Worm (Caenorhabditis elegans): ENCODE data around the gene unc-30.

The unc-30 gene

ce11 chrIV:13082106-13082505, 36.7 kb upstream of the unc-30 start:
- peak; percentile 19 for TF ChIP-seq ceh-27 (GFP tag; optimal IDR thresholded peaks at IDR 0.05)
- TF ChIP-seq fkh-3 (tag; optimal IDR thresholded peaks at IDR 0.05) = no peak
- TF ChIP-seq egl-18 (GFP tag; IDR thresholded peaks at IDR 0.05) = no peak
- no peak for TF ChIP-seq snpc-3.4 (tag; optimal IDR thresholded peaks at IDR 0.05)
- no peak for TF ChIP-seq tbx-9 (tag; optimal IDR thresholded peaks at IDR 0.05; ENCODE audit: borderline replicate concordance)
- no peak for TF ChIP-seq ceh-91 (GFP tag; IDR thresholded peaks at IDR 0.05)
- TF ChIP-seq ekl-4 (GFP tag; IDR thresholded peaks at IDR 0.05) = no peak
- TF ChIP-seq sdz-38 (tag; optimal IDR thresholded peaks at IDR 0.05) = no peak
- TF ChIP-seq madf-3 (GFP tag; IDR thresholded peaks at IDR 0.05) = no peak
- TF ChIP-seq zim-3 (tag; optimal IDR thresholded peaks at IDR 0.05) = no peak
- no peak for TF ChIP-seq dpff-1 (tag; optimal IDR thresholded peaks at IDR 0.05)
- TF ChIP-seq ztf-25 (GFP tag; IDR thresholded peaks at IDR 0.05) = no peak
- TF ChIP-seq F49E8.2 (tag; optimal IDR thresholded peaks at IDR 0.05; ENCODE audit: insufficient read depth) = no peak
- TF ChIP-seq nhr-80 (tag; optimal IDR thresholded peaks at IDR 0.05) = no peak
- TF ChIP-seq F52B5.7 (tag; optimal IDR thresholded peaks at IDR 0.05) = no peak
- no peak for TF ChIP-seq ceh-58 (GFP tag; IDR thresholded peaks at IDR 0.05)
- no peak for TF ChIP-seq F23B12.7 (tag; optimal IDR thresholded peaks at IDR 0.05; ENCODE audit: insufficient read depth)
- TF ChIP-seq F22D6.2 (tag; optimal IDR thresholded peaks at IDR 0.05) = no peak
- TF ChIP-seq mel-28 (tag; optimal IDR thresholded peaks at IDR 0.05; ENCODE audit: borderline replicate concordance) = no peak
- TF ChIP-seq T26A5.8 (tag; optimal IDR thresholded peaks at IDR 0.05) = no peak
- no peak for TF ChIP-seq ZK185.1 (tag; optimal IDR thresholded peaks at IDR 0.05; ENCODE audit: poor library complexity, severe bottlenecking)
- peak; percentile 27 for TF ChIP-seq ztf-26 (tag; optimal IDR thresholded peaks at IDR 0.05)
- TF ChIP-seq lsl-1 (GFP tag; optimal IDR thresholded peaks at IDR 0.05) = no peak
- peak; percentile 28; the same call in 1 of the 2 replicates for TF ChIP-seq mcd-1 (GFP tag; IDR thresholded peaks at IDR 0.05)
- no peak for TF ChIP-seq hlh-26 (GFP tag; conservative IDR thresholded peaks at IDR 0.05)
- no peak for TF ChIP-seq bed-1 (GFP tag; IDR thresholded peaks at IDR 0.05)
- TF ChIP-seq xnd-1 (tag; optimal IDR thresholded peaks at IDR 0.05) = no peak
- no peak for TF ChIP-seq mes-4 (tag; optimal IDR thresholded peaks at IDR 0.05)
- no peak for TF ChIP-seq F57C9.4 (tag; optimal IDR thresholded peaks at IDR 0.05)
- no peak for TF ChIP-seq T07F8.4 (tag; optimal IDR thresholded peaks at IDR 0.05)
- TF ChIP-seq ama-1 (optimal IDR thresholded peaks at IDR 0.05) = peak; percentile 81
- TF ChIP-seq ama-1 (GFP tag; optimal IDR thresholded peaks at IDR 0.05) = no peak
- TF ChIP-seq rpc-1 (optimal IDR thresholded peaks at IDR 0.05) = no peak
- TF ChIP-seq rpc-1 (tag; optimal IDR thresholded peaks at IDR 0.05) = no peak
- no peak for TF ChIP-seq nhr-90 (tag; optimal IDR thresholded peaks at IDR 0.05)
- no peak for TF ChIP-seq bed-2 (GFP tag; IDR thresholded peaks at IDR 0.05)
- TF ChIP-seq K11D2.4 (GFP tag; IDR thresholded peaks at IDR 0.05) = 0 out of 2 replicates have a peak, but pooled peaks have one; percentile 56
- peak; percentile 60; the same call in 1 of the 2 replicates for TF ChIP-seq lin-26 (GFP tag; IDR thresholded peaks at IDR 0.05)

- TF ChIP-seq Y53G8AR.9 (GFP tag; conservative IDR thresholded peaks at IDR 0.05) = peak; percentile 28; the same call in 1 of the 2 replicates
- peak; percentile 22; the same call in 1 of the 2 replicates for TF ChIP-seq lin-26 (GFP tag; IDR thresholded peaks at IDR 0.05)
- no peak for TF ChIP-seq efl-1 (GFP tag; optimal IDR thresholded peaks at IDR 0.05)
- 0 out of 2 replicates have a peak, but pooled peaks have one; percentile 3 for TF ChIP-seq madf-3 (GFP tag; IDR thresholded peaks at IDR 0.05)
- no peak for TF ChIP-seq K11D2.4 (GFP tag; IDR thresholded peaks at IDR 0.05)
- no peak for TF ChIP-seq atf-7 (tag; optimal IDR thresholded peaks at IDR 0.05)
- no peak for TF ChIP-seq F22D6.2 (tag; optimal IDR thresholded peaks at IDR 0.05)
- TF ChIP-seq ZK185.1 (tag; optimal IDR thresholded peaks at IDR 0.05; ENCODE audit: poor library complexity, severe bottlenecking) = peak; percentile 20
- peak in 1 of 3 experiments; percentile 50 for TF ChIP-seq lin-35 (GFP tag; optimal IDR thresholded peaks at IDR 0.05)
- TF ChIP-seq him-1 (tag; optimal IDR thresholded peaks at IDR 0.05) = no peak
- TF ChIP-seq somi-1 (GFP tag; optimal IDR thresholded peaks at IDR 0.05) = peak; percentile 59
- peak; percentile 59 for TF ChIP-seq chd-7 (tag; optimal IDR thresholded peaks at IDR 0.05)
- TF ChIP-seq cebp-2 (GFP tag; IDR thresholded peaks at IDR 0.05) = peak; percentile 6; the same call in 1 of the 2 replicates
- TF ChIP-seq B0336.3 (GFP tag; IDR thresholded peaks at IDR 0.05) = 0 out of 2 replicates have a peak, but pooled peaks have one; percentile 20
- TF ChIP-seq sea-2 (GFP tag; IDR thresholded peaks at IDR 0.05) = no peak
- peak; percentile 36 for TF ChIP-seq lin-40 (tag; optimal IDR thresholded peaks at IDR 0.05)
Measured at ce11 chrIV:13082836-13083763, 35.7 kb upstream of the unc-30 start.

Data from whole organism, young adult.